Worm (Caenorhabditis elegans): ENCODE data around the gene aman-2.

The aman-2 gene

ce11 chrV:11949509-11950117, 16.6 kb upstream of the aman-2 start:
- no peak for TF ChIP-seq ama-1 (optimal IDR thresholded peaks at IDR 0.05)
- no peak for TF ChIP-seq hnd-1 (tag; optimal IDR thresholded peaks at IDR 0.05)
- no peak for TF ChIP-seq ceh-13 (GFP tag; optimal IDR thresholded peaks at IDR 0.05)
- no peak for TF ChIP-seq ceh-36 (tag; optimal IDR thresholded peaks at IDR 0.05)
- TF ChIP-seq ets-7 (tag; optimal IDR thresholded peaks at IDR 0.05): no peak
- no peak for TF ChIP-seq B0310.2 (tag; optimal IDR thresholded peaks at IDR 0.05)

DNA sequence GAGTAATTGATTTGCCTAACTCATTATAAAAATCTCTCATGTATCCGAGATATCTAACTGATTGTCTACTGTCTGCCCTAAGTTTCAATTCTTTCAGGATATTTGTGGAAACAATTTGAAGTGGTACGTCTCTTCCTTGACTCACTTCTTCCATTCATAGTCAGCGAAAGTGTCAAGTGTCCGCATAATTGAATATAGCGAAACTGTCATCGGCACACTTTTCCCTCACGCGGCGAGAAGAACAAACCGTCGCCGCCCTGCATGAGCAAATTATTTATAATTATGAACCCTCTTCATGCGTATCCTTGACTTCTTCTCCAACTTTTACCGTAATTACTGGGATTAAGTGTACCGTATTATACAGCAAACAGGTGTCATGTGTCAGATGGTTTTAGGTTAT, 15.5 kb upstream of the aman-2 start:
- no peak for TF ChIP-seq pes-1 (GFP tag; IDR thresholded peaks at IDR 0.05)
- no peak for TF ChIP-seq ceh-36 (tag; optimal IDR thresholded peaks at IDR 0.05)
- no peak for TF ChIP-seq hnd-1 (tag; optimal IDR thresholded peaks at IDR 0.05)
- no peak for TF ChIP-seq hmg-4 (GFP tag; optimal IDR thresholded peaks at IDR 0.05)
- no peak for TF ChIP-seq ets-7 (tag; optimal IDR thresholded peaks at IDR 0.05)
- TF ChIP-seq ama-1 (optimal IDR thresholded peaks at IDR 0.05): no peak
- no peak for TF ChIP-seq flt-1 (GFP tag; IDR thresholded peaks at IDR 0.05)
- TF ChIP-seq tbx-37 (GFP tag; conservative IDR thresholded peaks at IDR 0.05): no peak
- TF ChIP-seq scrt-1 (GFP tag; IDR thresholded peaks at IDR 0.05): no peak

DNA sequence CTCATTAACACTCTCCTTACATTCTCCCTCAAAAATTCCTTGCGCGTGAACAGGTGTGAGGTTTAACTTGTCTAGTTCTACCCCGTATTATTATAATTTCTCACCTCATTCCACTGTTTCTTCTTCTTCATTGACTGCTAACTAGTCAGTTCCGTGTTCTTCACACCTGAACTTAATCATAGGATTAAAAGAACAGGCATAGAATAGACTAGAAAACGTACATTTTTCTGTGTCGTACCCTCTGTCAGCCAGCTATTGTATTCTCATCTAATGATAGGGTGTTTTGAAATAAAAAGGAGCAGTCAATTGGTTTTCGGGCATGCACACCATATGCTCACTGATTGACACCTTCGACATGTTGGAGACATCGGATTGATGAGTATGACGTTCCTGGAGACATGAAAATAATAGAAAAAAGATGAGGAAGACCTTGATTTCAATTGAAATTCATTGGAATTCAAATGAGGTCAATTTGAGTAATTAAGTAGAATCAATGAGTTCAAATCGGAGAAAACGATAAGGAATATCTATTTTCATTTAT, 14.4 kb upstream of the aman-2 start:
- TF ChIP-seq tbx-11 (GFP tag; IDR thresholded peaks at IDR 0.05): no peak
- TF ChIP-seq B0310.2 (tag; optimal IDR thresholded peaks at IDR 0.05): no peak
- no peak for TF ChIP-seq ets-7 (tag; optimal IDR thresholded peaks at IDR 0.05)
- no peak for TF ChIP-seq tbx-37 (GFP tag; conservative IDR thresholded peaks at IDR 0.05)
- TF ChIP-seq ceh-13 (GFP tag; optimal IDR thresholded peaks at IDR 0.05): no peak
- no peak for TF ChIP-seq hnd-1 (tag; optimal IDR thresholded peaks at IDR 0.05)
- no peak for TF ChIP-seq hmbx-1 (tag; optimal IDR thresholded peaks at IDR 0.05)
- no peak for TF ChIP-seq hmg-4 (GFP tag; optimal IDR thresholded peaks at IDR 0.05)

- TF ChIP-seq sea-1 (GFP tag; conservative IDR thresholded peaks at IDR 0.05) (no peak), scrt-1 (GFP tag; IDR thresholded peaks at IDR 0.05) (no peak), tbx-11 (GFP tag; IDR thresholded peaks at IDR 0.05) (no peak), ama-1 (optimal IDR thresholded peaks at IDR 0.05) (no peak), pes-1 (GFP tag; IDR thresholded peaks at IDR 0.05) (no peak), hmbx-1 (tag; optimal IDR thresholded peaks at IDR 0.05) (no peak), tra-4 (tag; optimal IDR thresholded peaks at IDR 0.05) (no peak), hnd-1 (tag; optimal IDR thresholded peaks at IDR 0.05) (no peak), flt-1 (GFP tag; IDR thresholded peaks at IDR 0.05) (no peak), ceh-36 (tag; optimal IDR thresholded peaks at IDR 0.05) (no peak), aly-1 (tag; optimal IDR thresholded peaks at IDR 0.05) (no peak), ets-7 (tag; optimal IDR thresholded peaks at IDR 0.05) (no peak), F13C5.2 (tag; optimal IDR thresholded peaks at IDR 0.05) (no peak), B0310.2 (tag; optimal IDR thresholded peaks at IDR 0.05) (no peak), ceh-13 (GFP tag; optimal IDR thresholded peaks at IDR 0.05) (no peak)
These were observed 13.8 kb upstream of the aman-2 start for ce11 chrV:11946818-11947217.

DNA sequence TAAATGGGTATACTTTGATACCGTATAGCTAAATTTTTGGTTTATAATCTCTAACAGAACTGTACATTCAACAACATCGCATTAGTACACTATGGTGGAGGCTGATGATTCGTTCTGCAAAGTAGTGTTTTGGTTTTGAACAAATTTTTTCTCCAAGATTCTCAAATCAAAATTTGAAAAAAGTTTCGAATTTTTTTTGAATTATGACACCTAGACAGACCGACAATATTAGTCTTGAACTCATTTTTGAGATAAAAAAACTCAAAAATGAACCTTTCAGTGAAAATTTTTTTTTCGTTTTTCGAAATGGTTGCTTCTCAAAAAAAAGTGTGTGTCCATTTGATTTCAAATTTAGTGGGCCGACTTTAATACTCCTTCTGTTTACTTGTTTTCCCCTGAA, 12.4 kb upstream of the aman-2 start:
- TF ChIP-seq hmbx-1 (tag; optimal IDR thresholded peaks at IDR 0.05) (no peak), ceh-13 (GFP tag; optimal IDR thresholded peaks at IDR 0.05) (no peak), B0310.2 (tag; optimal IDR thresholded peaks at IDR 0.05) (no peak), pes-1 (GFP tag; IDR thresholded peaks at IDR 0.05) (no peak), scrt-1 (GFP tag; IDR thresholded peaks at IDR 0.05) (no peak), ama-1 (optimal IDR thresholded peaks at IDR 0.05) (no peak), hmg-4 (GFP tag; optimal IDR thresholded peaks at IDR 0.05) (no peak), ceh-36 (tag; optimal IDR thresholded peaks at IDR 0.05) (no peak), tbx-37 (GFP tag; conservative IDR thresholded peaks at IDR 0.05) (no peak), ets-7 (tag; optimal IDR thresholded peaks at IDR 0.05) (no peak), tbx-11 (GFP tag; IDR thresholded peaks at IDR 0.05) (no peak)

DNA sequence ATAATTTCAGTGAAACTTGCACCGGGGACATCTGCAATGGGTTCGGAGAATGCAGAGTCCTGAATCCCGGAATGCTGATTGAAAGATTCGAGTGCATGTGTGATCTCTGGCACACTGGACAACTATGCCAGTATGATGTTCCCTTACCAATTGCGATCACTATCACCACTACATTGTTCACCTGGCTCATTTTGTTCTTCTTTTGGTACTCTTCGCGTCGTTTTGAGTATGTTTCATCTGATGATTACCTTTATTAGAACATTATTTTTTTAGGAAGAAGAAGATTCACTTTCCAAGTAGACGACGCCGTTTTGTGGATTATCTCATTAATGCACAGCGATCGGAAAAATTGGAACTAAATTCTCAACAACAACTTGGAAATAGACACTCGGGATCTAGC, 10.7 kb upstream of the aman-2 start:
- TF ChIP-seq ceh-13 (GFP tag; optimal IDR thresholded peaks at IDR 0.05) (no peak), tra-4 (tag; optimal IDR thresholded peaks at IDR 0.05) (no peak), tbx-37 (GFP tag; conservative IDR thresholded peaks at IDR 0.05) (no peak), scrt-1 (GFP tag; IDR thresholded peaks at IDR 0.05) (no peak), tbx-11 (GFP tag; IDR thresholded peaks at IDR 0.05) (no peak), aly-1 (tag; optimal IDR thresholded peaks at IDR 0.05) (no peak), ets-7 (tag; optimal IDR thresholded peaks at IDR 0.05) (no peak), ama-1 (optimal IDR thresholded peaks at IDR 0.05) (no peak), hnd-1 (tag; optimal IDR thresholded peaks at IDR 0.05) (no peak), pes-1 (GFP tag; IDR thresholded peaks at IDR 0.05) (no peak), B0310.2 (tag; optimal IDR thresholded peaks at IDR 0.05) (no peak), hmg-4 (GFP tag; optimal IDR thresholded peaks at IDR 0.05) (no peak), F13C5.2 (tag; optimal IDR thresholded peaks at IDR 0.05) (no peak), hmbx-1 (tag; optimal IDR thresholded peaks at IDR 0.05) (no peak), ceh-36 (tag; optimal IDR thresholded peaks at IDR 0.05) (no peak)

- TF ChIP-seq tbx-11 (GFP tag; IDR thresholded peaks at IDR 0.05): no peak
- TF ChIP-seq hnd-1 (tag; optimal IDR thresholded peaks at IDR 0.05): no peak
- no peak for TF ChIP-seq hmg-4 (GFP tag; optimal IDR thresholded peaks at IDR 0.05)
- TF ChIP-seq aly-1 (tag; optimal IDR thresholded peaks at IDR 0.05): no peak
- TF ChIP-seq flt-1 (GFP tag; IDR thresholded peaks at IDR 0.05): no peak
- no peak for TF ChIP-seq B0310.2 (tag; optimal IDR thresholded peaks at IDR 0.05)
- TF ChIP-seq tra-4 (tag; optimal IDR thresholded peaks at IDR 0.05): no peak
- TF ChIP-seq ceh-36 (tag; optimal IDR thresholded peaks at IDR 0.05): no peak
- no peak for TF ChIP-seq ama-1 (optimal IDR thresholded peaks at IDR 0.05)
- TF ChIP-seq tbx-37 (GFP tag; conservative IDR thresholded peaks at IDR 0.05): no peak
- no peak for TF ChIP-seq pes-1 (GFP tag; IDR thresholded peaks at IDR 0.05)
- no peak for TF ChIP-seq scrt-1 (GFP tag; IDR thresholded peaks at IDR 0.05)
- no peak for TF ChIP-seq ets-7 (tag; optimal IDR thresholded peaks at IDR 0.05)
- no peak for TF ChIP-seq F13C5.2 (tag; optimal IDR thresholded peaks at IDR 0.05)
- no peak for TF ChIP-seq hmbx-1 (tag; optimal IDR thresholded peaks at IDR 0.05)
These were observed 9.3 kb upstream of the aman-2 start, which contains the start of gene F58H1.6 for ce11 chrV:11942325-11942724. TSS of gene F58H1.6 (plus strand) at chrV:11942625.

Data from whole organism, early embryonic.